Fruit fly (Drosophila melanogaster) whole organism, embryonic: Measurements from ENCODE around the gene Kdm2.

Experiments used
- CG15696 ChIP-seq: fragments of 200-800 bp; sonication (Bioruptor generic); optimal IDR thresholded peaks from 2 replicates; lab custom pipeline; 2019; ENCODE audit warnings: missing biosample characterization, mild to moderate bottlenecking, missing genetic modification characterization, moderate library complexity
- CG17359 ChIP-seq: fragments of 200-800 bp; sonication (Bioruptor generic); optimal IDR thresholded peaks from 3 replicates; lab custom pipeline; 2018; ENCODE audit warnings: missing biosample characterization, mild to moderate bottlenecking, missing genetic modification characterization, moderate library complexity
- Rx ChIP-seq: fragments of 200-800 bp; sonication (Bioruptor generic); IDR thresholded peaks from 2 replicates; pipeline ENCODE4 v1.3.6; 2022; ENCODE audit warnings: missing biosample characterization, missing genetic modification characterization
- az2 ChIP-seq: fragments of 200-800 bp; sonication (Bioruptor generic); optimal IDR thresholded peaks from 3 replicates; lab custom pipeline; 2016; ENCODE audit warnings: missing biosample characterization, missing genetic modification characterization
- ems ChIP-seq: fragments of 200-800 bp; sonication (Bioruptor generic); optimal IDR thresholded peaks from 3 replicates; lab custom pipeline; 2016; ENCODE audit warnings: missing biosample characterization, missing genetic modification characterization
- gro ChIP-seq: fragments of 200-800 bp; sonication (Bioruptor generic); optimal IDR thresholded peaks from 2 replicates; lab custom pipeline; 2016; ENCODE audit warnings: missing biosample characterization, missing genetic modification characterization
- pros ChIP-seq: fragments of 200-800 bp; sonication (Bioruptor generic); optimal IDR thresholded peaks from 3 replicates; lab custom pipeline; 2019; ENCODE audit warnings: missing biosample characterization, mild to moderate bottlenecking, missing genetic modification characterization, moderate library complexity
- slbo ChIP-seq: fragments of 200-800 bp; sonication (Bioruptor generic); IDR thresholded peaks from 2 replicates; pipeline ENCODE4 v1.3.6; 2022; ENCODE audit warnings: missing biosample characterization, missing genetic modification characterization

DNA sequence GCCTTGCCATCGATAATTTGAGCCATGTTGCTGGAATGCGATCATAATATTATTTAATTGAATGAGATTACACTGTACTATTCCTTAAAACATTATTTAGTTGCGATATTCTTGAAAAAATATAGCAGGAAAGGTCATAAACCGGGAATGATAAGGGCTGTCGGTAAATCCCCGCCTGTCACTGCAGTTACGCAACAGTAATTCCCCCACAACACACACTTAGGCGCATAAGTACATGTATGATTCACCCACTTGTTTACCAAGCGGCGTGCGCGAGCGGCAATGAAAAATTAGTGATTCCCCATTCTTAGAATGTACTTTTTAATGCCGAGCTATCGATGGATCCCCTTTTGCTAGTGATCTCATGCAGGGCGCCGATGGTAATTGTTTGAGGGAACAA is 8.7 kb upstream of the Kdm2 start:
- TF ChIP-seq ems (GFP tag; lab: Kevin White, UChicago) (no peak), CG17359 (tag; lab: Kevin White, UChicago) (no peak), az2 (no peak), pros (GFP tag; lab: Kevin White, UChicago) (no peak), gro (GFP tag; lab: Kevin White, UChicago) (no peak), CG15696 (tag; lab: Kevin White, UChicago) (no peak), Rx (GFP tag; lab: Robert Waterston, UW) (no peak), slbo (GFP tag; lab: Robert Waterston, UW) (no peak)
